Worm (Caenorhabditis elegans): ENCODE measurements around the gene nhr-88.
A peak's percentile ranks its signal among the peaks of the same experiment; 100 is the strongest.

The nhr-88 gene

ce11 chrII:3005499-3005898, 29.1 kb downstream of the nhr-88 start, which contains the start of gene lido-12:
Gene lido-12, plus strand, starts transcription at chrII:3005799.
- no peak for TF ChIP-seq mbf-1 (tag; optimal IDR thresholded peaks at IDR 0.05)
- no peak for TF ChIP-seq lin-11 (tag; optimal IDR thresholded peaks at IDR 0.05)
- no peak for TF ChIP-seq nhr-11 (tag; optimal IDR thresholded peaks at IDR 0.05)
- TF ChIP-seq nhr-21 (tag; optimal IDR thresholded peaks at IDR 0.05) = no peak
- no peak for TF ChIP-seq snpc-4 (tag; optimal IDR thresholded peaks at IDR 0.05)
- TF ChIP-seq lin-39 (tag; optimal IDR thresholded peaks at IDR 0.05) = no peak
- TF ChIP-seq alr-1 (tag; optimal IDR thresholded peaks at IDR 0.05) = no peak
- no peak for TF ChIP-seq ZK546.5 (tag; optimal IDR thresholded peaks at IDR 0.05)
- TF ChIP-seq Y55F3AM.14 (GFP tag; optimal IDR thresholded peaks at IDR 0.05) = no peak
- TF ChIP-seq nhr-77 (tag; optimal IDR thresholded peaks at IDR 0.05) = no peak
- TF ChIP-seq skn-1 (tag; optimal IDR thresholded peaks at IDR 0.05) = no peak
- TF ChIP-seq C34F6.9 (tag; optimal IDR thresholded peaks at IDR 0.05) = no peak
- TF ChIP-seq nhr-10 (tag; optimal IDR thresholded peaks at IDR 0.05) = no peak

ce11 chrII:3008400-3008799, 32.0 kb downstream of the nhr-88 start, which contains the start of gene sdz-5:
Gene sdz-5, plus strand, starts transcription at chrII:3008700.
- TF ChIP-seq crh-2 (tag; optimal IDR thresholded peaks at IDR 0.05) = no peak
- no peak for TF ChIP-seq peb-1 (tag; optimal IDR thresholded peaks at IDR 0.05)
- TF ChIP-seq lin-39 (tag; optimal IDR thresholded peaks at IDR 0.05) = no peak
- no peak for TF ChIP-seq snpc-4 (tag; optimal IDR thresholded peaks at IDR 0.05)
- TF ChIP-seq blmp-1 (tag; optimal IDR thresholded peaks at IDR 0.05; ENCODE audit: insufficient read depth) = no peak
- no peak for TF ChIP-seq gmeb-1 (tag; optimal IDR thresholded peaks at IDR 0.05)
- TF ChIP-seq sma-9 (GFP tag; optimal IDR thresholded peaks at IDR 0.05) = no peak
- TF ChIP-seq sma-9 (tag; optimal IDR thresholded peaks at IDR 0.05) = no peak
- TF ChIP-seq nhr-129 (tag; optimal IDR thresholded peaks at IDR 0.05) = no peak
- TF ChIP-seq F13H6.1 (tag; optimal IDR thresholded peaks at IDR 0.05) = no peak
- TF ChIP-seq unc-55 (GFP tag; optimal IDR thresholded peaks at IDR 0.05) = no peak
- no peak for TF ChIP-seq dmd-4 (tag; optimal IDR thresholded peaks at IDR 0.05)
- TF ChIP-seq ceh-82 (tag; optimal IDR thresholded peaks at IDR 0.05) = no peak
- no peak for TF ChIP-seq ztf-4 (tag; optimal IDR thresholded peaks at IDR 0.05)
- no peak for TF ChIP-seq zag-1 (tag; optimal IDR thresholded peaks at IDR 0.05)

DNA sequence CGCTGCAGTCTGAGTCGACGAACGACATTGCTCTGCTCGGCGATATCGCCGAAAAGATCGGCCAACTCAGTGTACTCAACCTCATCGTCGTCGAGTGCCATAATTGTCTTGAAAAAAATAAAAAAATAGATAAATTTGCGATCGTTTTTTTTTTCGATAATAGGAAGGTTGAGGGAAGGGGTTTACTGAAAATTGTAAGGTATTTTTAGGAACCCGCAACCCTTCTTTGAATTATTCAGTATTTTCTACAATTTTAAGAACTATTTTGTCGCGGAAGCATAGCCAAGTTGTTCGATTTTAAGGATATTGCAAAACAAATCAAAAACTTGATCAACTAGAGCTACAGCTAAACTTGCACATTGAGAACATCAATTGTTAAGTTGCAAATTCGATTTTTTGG, 35.7 kb downstream of the nhr-88 start, which contains the start of gene C41H7.9:
C41H7.9 (minus strand) TSS at position 101 of the 400 bp plus-strand sequence.
- TF ChIP-seq R02D3.7 (tag; optimal IDR thresholded peaks at IDR 0.05) = no peak
- no peak for TF ChIP-seq skn-1 (tag; optimal IDR thresholded peaks at IDR 0.05)
- TF ChIP-seq lin-11 (tag; optimal IDR thresholded peaks at IDR 0.05) = no peak

ce11 chrII:3014196-3014849, 37.9 kb downstream of the nhr-88 start, which contains the start of gene C41H7.2:
Gene C41H7.2, plus strand, starts transcription at chrII:3014817.
- TF ChIP-seq fos-1 (tag; optimal IDR thresholded peaks at IDR 0.05) (peak; percentile 85), lin-13 (GFP tag; optimal IDR thresholded peaks at IDR 0.05) (no peak), unc-62 (GFP tag; optimal IDR thresholded peaks at IDR 0.05) (no peak), nhr-12 (tag; optimal IDR thresholded peaks at IDR 0.05) (no peak), egl-27 (tag; optimal IDR thresholded peaks at IDR 0.05) (no peak), lsy-2 (tag; optimal IDR thresholded peaks at IDR 0.05) (no peak), nhr-10 (tag; optimal IDR thresholded peaks at IDR 0.05) (no peak), nhr-25 (tag; optimal IDR thresholded peaks at IDR 0.05) (no peak), unc-39 (tag; optimal IDR thresholded peaks at IDR 0.05) (no peak), lin-11 (tag; optimal IDR thresholded peaks at IDR 0.05) (no peak), skn-1 (tag; optimal IDR thresholded peaks at IDR 0.05) (no peak), peb-1 (tag; optimal IDR thresholded peaks at IDR 0.05) (no peak), nhr-129 (tag; optimal IDR thresholded peaks at IDR 0.05) (no peak), crh-2 (tag; optimal IDR thresholded peaks at IDR 0.05) (peak; percentile 4), nhr-237 (tag; optimal IDR thresholded peaks at IDR 0.05) (no peak)

DNA sequence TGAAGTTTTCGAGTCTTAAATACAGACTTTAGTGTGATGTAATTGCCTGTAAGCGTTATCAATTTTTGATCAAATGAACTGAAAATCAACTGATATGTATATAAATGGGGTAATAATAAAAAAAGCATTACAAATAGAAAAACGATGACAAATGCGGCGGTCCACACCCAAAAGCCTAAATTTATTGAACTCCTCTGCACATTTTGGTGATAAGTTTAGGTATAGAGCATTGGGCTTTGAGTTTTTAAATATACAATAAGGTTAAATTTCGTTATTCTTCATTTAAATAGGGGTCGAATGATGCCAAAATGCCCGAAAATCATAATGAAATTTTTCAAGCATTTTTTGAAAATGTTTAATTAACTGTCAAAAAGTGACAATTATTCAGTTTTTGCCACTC, 43.4 kb downstream of the nhr-88 start, which contains the start of gene clec-3:
clec-3 (minus strand) TSS at position 101 of the 400 bp plus-strand sequence.
- no peak for TF ChIP-seq unc-39 (tag; optimal IDR thresholded peaks at IDR 0.05)

Measured in whole organism, L2 larva.